Worm (Caenorhabditis elegans) whole organism, L3 larva: Measurements from ENCODE around the gene irld-61.

Experiments used
- aly-2 ChIP-seq: fragments of 150-350 bp; optimal IDR thresholded peaks from 2 replicates; lab custom pipeline; 2014; ENCODE audit warnings: missing biosample characterization, missing genetic modification characterization
- ceh-9 ChIP-seq: sonication (generic microtip); optimal IDR thresholded peaks from 2 replicates; lab custom pipeline; 2018; ENCODE audit warnings: missing biosample characterization, missing genetic modification characterization
- daf-12 ChIP-seq: fragments of 150-350 bp; optimal IDR thresholded peaks from 2 replicates; lab custom pipeline; 2014; ENCODE audit warnings: missing biosample characterization, missing genetic modification reagents, missing genetic modification characterization
- egl-27 ChIP-seq: sonication (generic microtip); optimal IDR thresholded peaks from 4 replicates; lab custom pipeline; 2017; ENCODE audit warnings: missing biosample characterization, missing genetic modification reagents, missing genetic modification characterization
- elt-2 ChIP-seq: sonication (generic microtip); optimal IDR thresholded peaks from 2 replicates; lab custom pipeline; 2016; ENCODE audit warnings: missing genetic modification reagents, mild to moderate bottlenecking, missing genetic modification characterization, missing compliant biosample characterization
- nhr-11 ChIP-seq: fragments of 150-350 bp; optimal IDR thresholded peaks from 2 replicates; lab custom pipeline; 2014; ENCODE audit warnings: missing biosample characterization, missing genetic modification characterization
- nhr-12 ChIP-seq: fragments of 150-350 bp; optimal IDR thresholded peaks from 2 replicates; lab custom pipeline; 2014; ENCODE audit warnings: missing biosample characterization, missing genetic modification characterization
- nhr-67 ChIP-seq: fragments of 150-350 bp; optimal IDR thresholded peaks from 2 replicates; lab custom pipeline; 2014; ENCODE audit warnings: missing biosample characterization, missing genetic modification characterization
- ztf-4 ChIP-seq: fragments of 150-350 bp; optimal IDR thresholded peaks from 2 replicates; lab custom pipeline; 2014; ENCODE audit warnings: missing biosample characterization, missing genetic modification characterization

DNA sequence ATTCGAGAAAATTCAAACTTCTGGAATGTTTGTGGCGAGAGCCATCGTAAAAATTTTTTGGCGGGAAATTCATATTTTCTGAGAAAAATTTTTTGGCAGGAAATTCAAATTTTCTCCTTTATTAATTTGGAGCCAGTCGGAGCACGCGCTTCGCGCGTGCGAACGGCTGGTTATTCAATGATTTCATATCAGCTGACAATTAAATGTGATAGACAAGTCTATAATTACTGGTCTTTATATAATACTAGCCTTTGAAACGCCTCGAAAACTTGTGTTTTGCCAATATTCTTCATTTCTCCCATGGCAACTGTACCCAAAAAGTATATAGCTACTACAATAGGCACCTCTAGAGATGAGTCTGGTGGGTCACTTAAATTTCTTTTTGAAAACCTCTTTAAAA is 9.3 kb upstream of the irld-61 start, which contains the start of gene srw-10:
- TF ChIP-seq nhr-67 (tag; lab: Kevin White, UChicago) (no peak), egl-27 (tag; lab: Kevin White, UChicago) (no peak), elt-2 (tag; lab: Kevin White, UChicago) (no peak), nhr-12 (no peak), ceh-9 (tag; lab: Kevin White, UChicago) (no peak), nhr-11 (no peak), aly-2 (tag; lab: Kevin White, UChicago) (no peak), ztf-4 (tag; lab: Kevin White, UChicago) (no peak), daf-12 (tag; lab: Kevin White, UChicago) (no peak)
